Worm (Caenorhabditis elegans): ENCODE data around the gene nlp-51.

ce11 chrII:11270829-11271228, 48.7 kb downstream of the nlp-51 start:
- TF ChIP-seq ama-1 (optimal IDR thresholded peaks at IDR 0.05), result no peak
- no peak for TF ChIP-seq tra-4 (tag; optimal IDR thresholded peaks at IDR 0.05)
- no peak for TF ChIP-seq ceh-13 (GFP tag; optimal IDR thresholded peaks at IDR 0.05)
- TF ChIP-seq hnd-1 (tag; optimal IDR thresholded peaks at IDR 0.05), result no peak
- no peak for TF ChIP-seq B0310.2 (tag; optimal IDR thresholded peaks at IDR 0.05)
- TF ChIP-seq hmg-4 (GFP tag; optimal IDR thresholded peaks at IDR 0.05), result no peak
- TF ChIP-seq tbx-37 (GFP tag; conservative IDR thresholded peaks at IDR 0.05), result no peak
- no peak for TF ChIP-seq hmbx-1 (tag; optimal IDR thresholded peaks at IDR 0.05)
- TF ChIP-seq ceh-36 (tag; optimal IDR thresholded peaks at IDR 0.05), result no peak
- no peak for TF ChIP-seq aly-1 (tag; optimal IDR thresholded peaks at IDR 0.05)
- TF ChIP-seq F13C5.2 (tag; optimal IDR thresholded peaks at IDR 0.05), result no peak
- TF ChIP-seq scrt-1 (GFP tag; IDR thresholded peaks at IDR 0.05), result no peak
- TF ChIP-seq flt-1 (GFP tag; IDR thresholded peaks at IDR 0.05), result no peak

All from whole organism, early embryonic.